Fruit fly (Drosophila melanogaster) whole organism, embryonic: ENCODE results near the gene RpL14.

Experiments
- Bteb2 ChIP-seq: fragments of 200-800 bp; sonication (Bioruptor generic); optimal IDR thresholded peaks from 2 replicates; lab custom pipeline; 2016; ENCODE audit warnings: missing biosample characterization, missing genetic modification characterization
- CG10209 ChIP-seq: fragments of 200-800 bp; sonication (Bioruptor generic); optimal IDR thresholded peaks from 3 replicates; lab custom pipeline; 2017; ENCODE audit warnings: missing biosample characterization, mild to moderate bottlenecking, missing genetic modification characterization, missing genetic modification reagents
- CG10959 ChIP-seq: fragments of 200-800 bp; sonication (Bioruptor generic); IDR thresholded peaks from 2 replicates; pipeline ENCODE4 v1.3.6; 2022; ENCODE audit warnings: missing biosample characterization, missing genetic modification characterization
- CG10979 ChIP-seq: fragments of 200-800 bp; sonication (Bioruptor generic); optimal IDR thresholded peaks from 2 replicates; lab custom pipeline; 2018; ENCODE audit warnings: missing biosample characterization, mild to moderate bottlenecking, missing genetic modification characterization, moderate library complexity
- CG12071 ChIP-seq: fragments of 200-800 bp; sonication (Bioruptor generic); optimal IDR thresholded peaks from 3 replicates; lab custom pipeline; 2018; ENCODE audit warnings: missing biosample characterization, mild to moderate bottlenecking, missing genetic modification characterization
- CG12104 ChIP-seq: fragments of 200-800 bp; sonication (Bioruptor generic); optimal IDR thresholded peaks from 3 replicates; lab custom pipeline; 2016; ENCODE audit warnings: missing biosample characterization, missing genetic modification characterization
- CG12155 ChIP-seq: fragments of 200-800 bp; sonication (Bioruptor generic); optimal IDR thresholded peaks from 3 replicates; lab custom pipeline; 2016; ENCODE audit warnings: missing biosample characterization, missing genetic modification characterization
- CG17328 ChIP-seq: fragments of 200-800 bp; sonication (Bioruptor generic); IDR thresholded peaks from 2 replicates; pipeline ENCODE4 v1.3.6; 2022; ENCODE audit warnings: missing biosample characterization, missing genetic modification characterization
- CG18011 ChIP-seq: fragments of 200-800 bp; sonication (Bioruptor generic); optimal IDR thresholded peaks from 2 replicates; lab custom pipeline; 2017; ENCODE audit warnings: missing biosample characterization, missing genetic modification characterization, mild to moderate bottlenecking, moderate library complexity, missing genotype
- CG2129 ChIP-seq: fragments of 200-800 bp; sonication (Bioruptor generic); IDR thresholded peaks from 2 replicates; pipeline ENCODE4 v1.3.6; 2022; ENCODE audit warnings: missing biosample characterization, missing genetic modification characterization; ENCODE audit not compliant: partially characterized antibody
- CG31365 ChIP-seq: fragments of 200-800 bp; sonication (Bioruptor generic); optimal IDR thresholded peaks from 2 replicates; lab custom pipeline; 2018; ENCODE audit warnings: missing biosample characterization, mild to moderate bottlenecking, missing genetic modification characterization
- CG34422 ChIP-seq: fragments of 200-800 bp; sonication (Bioruptor generic); IDR thresholded peaks from 3 replicates; pipeline ENCODE4 v1.3.6; 2022; ENCODE audit warnings: missing biosample characterization, missing genetic modification characterization
- CG6175 ChIP-seq: fragments of 200-800 bp; sonication (Bioruptor generic); IDR thresholded peaks from 3 replicates; pipeline ENCODE4 v1.3.6; 2022; ENCODE audit warnings: missing biosample characterization, missing genetic modification characterization
- CG7271 ChIP-seq: fragments of 200-800 bp; sonication (Bioruptor generic); optimal IDR thresholded peaks from 2 replicates; lab custom pipeline; 2018; ENCODE audit warnings: missing biosample characterization, mild to moderate bottlenecking, missing genetic modification characterization, moderate library complexity
- CG9215 ChIP-seq: fragments of 200-800 bp; sonication (Bioruptor generic); IDR thresholded peaks from 2 replicates; pipeline ENCODE4 v1.3.6; 2022; ENCODE audit warnings: missing biosample characterization, missing genetic modification characterization
- CG9437 ChIP-seq: fragments of 200-800 bp; sonication (Bioruptor generic); optimal IDR thresholded peaks from 2 replicates; lab custom pipeline; 2018; ENCODE audit warnings: missing biosample characterization, mild to moderate bottlenecking, missing genetic modification characterization
- Dad ChIP-seq: fragments of 200-800 bp; sonication (Bioruptor generic); optimal IDR thresholded peaks from 3 replicates; lab custom pipeline; 2016; ENCODE audit warnings: missing biosample characterization, missing genetic modification characterization
- Dfd ChIP-seq, 2 experiments: fragments of >200 bp; optimal IDR thresholded peaks; 2 replicates each; lab custom pipeline; 2017; ENCODE audit warnings: missing biosample characterization in 2 of 2, missing genetic modification characterization in 2 of 2
- Dll ChIP-seq: fragments of 200-800 bp; sonication (Bioruptor generic); IDR thresholded peaks from 4 replicates; pipeline ENCODE4 v1.3.6; 2022; ENCODE audit warnings: missing biosample characterization, missing genetic modification characterization; ENCODE audit not compliant: partially characterized antibody
- Ets97D ChIP-seq: fragments of 200-800 bp; sonication (Bioruptor generic); optimal IDR thresholded peaks from 3 replicates; lab custom pipeline; 2016; ENCODE audit warnings: missing biosample characterization, missing genetic modification characterization
- Fer2 ChIP-seq: fragments of 200-800 bp; sonication (Bioruptor generic); optimal IDR thresholded peaks from 2 replicates; lab custom pipeline; 2018; ENCODE audit warnings: missing biosample characterization, mild to moderate bottlenecking, missing genetic modification characterization, moderate library complexity
- HLH4C ChIP-seq: fragments of 200-800 bp; sonication (Bioruptor generic); IDR thresholded peaks from 3 replicates; pipeline ENCODE4 v1.3.6; 2022; ENCODE audit warnings: missing biosample characterization, missing genetic modification characterization; ENCODE audit not compliant: partially characterized antibody
- Hey ChIP-seq: fragments of 200-800 bp; sonication (Bioruptor generic); optimal IDR thresholded peaks from 3 replicates; lab custom pipeline; 2018; ENCODE audit warnings: missing biosample characterization, mild to moderate bottlenecking, missing genetic modification characterization
- MTF-1 ChIP-seq: fragments of 200-800 bp; sonication (Bioruptor generic); optimal IDR thresholded peaks from 2 replicates; lab custom pipeline; 2018; ENCODE audit warnings: missing biosample characterization, mild to moderate bottlenecking, missing genetic modification characterization, borderline replicate concordance
- Max ChIP-seq: fragments of 200-800 bp; sonication (Bioruptor generic); optimal IDR thresholded peaks from 2 replicates; lab custom pipeline; 2016; ENCODE audit warnings: missing biosample characterization, mild to moderate bottlenecking, missing genetic modification characterization
- Myb ChIP-seq: fragments of 200-800 bp; sonication (Bioruptor generic); optimal IDR thresholded peaks from 2 replicates; lab custom pipeline; 2016; ENCODE audit warnings: missing biosample characterization, missing genetic modification characterization
- Rfx ChIP-seq: fragments of 200-800 bp; sonication (Bioruptor generic); IDR thresholded peaks from 2 replicates; pipeline ENCODE4 v1.3.6; 2022; ENCODE audit warnings: missing biosample characterization, missing genetic modification characterization
- Sox100B ChIP-seq: fragments of 200-800 bp; sonication (Bioruptor generic); optimal IDR thresholded peaks from 3 replicates; lab custom pipeline; 2018; ENCODE audit warnings: missing biosample characterization, mild to moderate bottlenecking, missing genetic modification characterization
- Stat92E ChIP-seq, 3 experiments: fragments of >200 bp in 2 of 3; fragments of 200-800 bp in 1 of 3; sonication (Bioruptor generic) in 1 of 3; optimal IDR thresholded peaks; 2 replicates each; lab custom pipeline; 2017 to 2019; ENCODE audit warnings: missing biosample characterization in 3 of 3, missing genetic modification characterization in 3 of 3, mild to moderate bottlenecking in 1 of 3, moderate library complexity in 1 of 3
- abd-A ChIP-seq: fragments of 200-800 bp; sonication (Bioruptor generic); optimal IDR thresholded peaks from 3 replicates; lab custom pipeline; 2019; ENCODE audit warnings: missing biosample characterization, mild to moderate bottlenecking, missing genetic modification characterization, moderate library complexity
- bbx ChIP-seq: fragments of 200-800 bp; sonication (Bioruptor generic); IDR thresholded peaks from 2 replicates; pipeline ENCODE4 v1.3.6; 2022; ENCODE audit warnings: missing biosample characterization, missing genetic modification characterization; ENCODE audit not compliant: partially characterized antibody
- chinmo ChIP-seq: fragments of 200-800 bp; sonication (Bioruptor generic); IDR thresholded peaks from 4 replicates; pipeline ENCODE4 v1.3.6; 2022; ENCODE audit warnings: missing biosample characterization, missing genetic modification characterization; ENCODE audit not compliant: partially characterized antibody
- ci ChIP-seq: fragments of 200-800 bp; sonication (Bioruptor generic); IDR thresholded peaks from 3 replicates; pipeline ENCODE4 v1.3.6; 2022; ENCODE audit warnings: missing biosample characterization, missing genetic modification characterization
- crc ChIP-seq: fragments of 200-800 bp; sonication (Bioruptor generic); optimal IDR thresholded peaks from 2 replicates; lab custom pipeline; 2016; ENCODE audit warnings: missing biosample characterization, missing genetic modification characterization
- fd3F ChIP-seq: fragments of 200-800 bp; sonication (Bioruptor generic); optimal IDR thresholded peaks from 2 replicates; lab custom pipeline; 2018; ENCODE audit warnings: missing biosample characterization, mild to moderate bottlenecking, missing genetic modification characterization, moderate library complexity
- hth ChIP-seq: fragments of >200 bp; optimal IDR thresholded peaks from 2 replicates; lab custom pipeline; 2017; ENCODE audit warnings: inconsistent platforms
- ind ChIP-seq: fragments of 200-800 bp; sonication (Bioruptor generic); optimal IDR thresholded peaks from 3 replicates; lab custom pipeline; 2016; ENCODE audit warnings: missing biosample characterization, missing genetic modification characterization
- jigr1 ChIP-seq: fragments of 200-800 bp; sonication (Bioruptor generic); IDR thresholded peaks from 3 replicates; pipeline ENCODE4 v1.3.6; 2022; ENCODE audit warnings: missing biosample characterization, missing genetic modification characterization
- nerfin-1 ChIP-seq: fragments of 200-800 bp; sonication (Bioruptor generic); optimal IDR thresholded peaks from 3 replicates; lab custom pipeline; 2019; ENCODE audit warnings: missing biosample characterization, mild to moderate bottlenecking, missing genetic modification characterization, moderate library complexity
- nom ChIP-seq: fragments of 200-800 bp; sonication (Bioruptor generic); optimal IDR thresholded peaks from 2 replicates; lab custom pipeline; 2017; ENCODE audit warnings: missing biosample characterization, missing genetic modification characterization, mild to moderate bottlenecking, moderate library complexity, missing genetic modification reagents
- phol ChIP-seq: fragments of 200-800 bp; sonication (Bioruptor generic); optimal IDR thresholded peaks from 3 replicates; lab custom pipeline; 2018; ENCODE audit warnings: missing biosample characterization, mild to moderate bottlenecking, missing genetic modification characterization, moderate library complexity
- schlank ChIP-seq: fragments of 200-800 bp; sonication (Bioruptor generic); optimal IDR thresholded peaks from 2 replicates; lab custom pipeline; 2018; ENCODE audit warnings: missing biosample characterization, mild to moderate bottlenecking, missing genetic modification characterization
- tin ChIP-seq: fragments of 200-800 bp; sonication (Bioruptor generic); optimal IDR thresholded peaks from 3 replicates; lab custom pipeline; 2016; ENCODE audit warnings: missing biosample characterization, missing genetic modification characterization
- tup ChIP-seq: fragments of 200-800 bp; sonication (Bioruptor generic); optimal IDR thresholded peaks from 2 replicates; lab custom pipeline; 2016; ENCODE audit warnings: missing biosample characterization, mild to moderate bottlenecking, missing genetic modification characterization, moderate library complexity
- wek ChIP-seq: fragments of 200-800 bp; sonication (Bioruptor generic); optimal IDR thresholded peaks from 3 replicates; lab custom pipeline; 2018; ENCODE audit warnings: missing biosample characterization, mild to moderate bottlenecking, missing genetic modification characterization, moderate library complexity
- zf30C ChIP-seq: fragments of 200-800 bp; sonication (Bioruptor generic); optimal IDR thresholded peaks from 3 replicates; lab custom pipeline; 2018; ENCODE audit warnings: missing biosample characterization, mild to moderate bottlenecking, missing genetic modification characterization
- zfh2 ChIP-seq: fragments of 200-800 bp; sonication (Bioruptor generic); optimal IDR thresholded peaks from 2 replicates; lab custom pipeline; 2016; ENCODE audit warnings: missing biosample characterization, missing genetic modification characterization

Gene RpL14

DNA sequence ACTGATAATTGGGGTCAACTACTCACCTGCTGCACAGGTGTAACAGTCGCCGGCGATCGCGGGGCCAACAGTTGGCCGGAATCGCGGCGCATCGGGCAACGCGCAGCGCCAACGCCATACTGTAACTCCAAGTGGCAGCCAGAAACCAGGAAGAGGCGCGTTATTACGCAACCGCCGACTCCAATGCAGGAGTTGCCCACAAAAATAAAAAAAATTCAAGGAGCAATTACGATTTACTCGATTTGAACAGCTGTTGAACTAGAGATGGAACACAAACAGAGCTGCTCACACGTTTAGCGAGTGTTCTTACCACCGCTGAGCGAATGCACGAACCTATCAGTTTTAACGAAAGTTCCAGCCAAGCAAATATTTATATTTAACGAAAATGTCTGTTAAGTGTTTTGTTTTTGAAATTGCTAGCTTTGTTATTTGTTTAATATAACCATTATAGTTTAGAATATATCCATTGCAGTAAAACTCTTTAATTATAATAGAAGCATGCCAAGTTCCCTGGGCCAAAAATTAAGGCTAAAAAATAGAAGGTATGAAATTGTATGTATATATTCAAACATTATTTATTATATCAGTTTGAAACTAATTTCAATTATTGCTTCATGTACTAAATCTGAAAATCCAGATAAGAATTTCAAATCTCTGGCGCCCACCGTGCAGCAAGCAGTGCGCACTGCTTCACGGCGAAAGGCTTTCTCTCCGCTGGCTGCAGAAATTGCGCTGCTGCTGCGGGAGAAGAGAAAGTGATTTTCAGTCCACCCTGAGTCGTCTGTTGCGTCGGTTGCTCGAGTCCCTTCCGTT is 3.3 kb downstream of the RpL14 start, which contains the start of the genes CG5989 and CG6282 (continued):
- TF ChIP-seq CG12104 (no peak), CG10959 (GFP tag; lab: Robert Waterston, UW) (no peak; the same call in 1 of the 2 replicates), CG9215 (GFP tag; lab: Robert Waterston, UW) (no peak), crc (GFP tag; lab: Kevin White, UChicago) (no peak), Stat92E (GFP tag; optimal IDR thresholded peaks at IDR 0.05; lab: Kevin White, UChicago) (peak in 1 of 3 experiments; percentile 49), CG7271 (tag; lab: Kevin White, UChicago) (no peak), CG12071 (GFP tag; lab: Kevin White, UChicago) (peak; percentile 15), CG34422 (GFP tag; lab: Robert Waterston, UW) (peak; percentile 51; the same call in 1 of the 3 replicates), nom (GFP tag; lab: Kevin White, UChicago) (no peak), CG12155 (no peak), Fer2 (no peak), MTF-1 (GFP tag; lab: Kevin White, UChicago) (no peak), CG17328 (peak; percentile 65), ci (GFP tag; lab: Robert Waterston, UW) (peak; percentile 35; the same call in 2 of the 3 replicates), CG10209 (peak; percentile 28), CG2129 (peak; percentile 23; the same call in 1 of the 2 replicates), schlank (tag; lab: Kevin White, UChicago) (no peak), zfh2 (GFP tag; lab: Kevin White, UChicago) (no peak), CG18011 (GFP tag; lab: Kevin White, UChicago) (no peak), Myb (GFP tag; lab: Kevin White, UChicago) (peak; percentile 71), jigr1 (no peak), nerfin-1 (no peak), Dad (GFP tag; lab: Kevin White, UChicago) (no peak), hth (lab: Kevin White, UChicago) (no peak), zf30C (GFP tag; lab: Kevin White, UChicago) (no peak), Max (GFP tag; lab: Kevin White, UChicago) (peak; percentile 52), CG6175 (no peak), Dfd (GFP tag; optimal IDR thresholded peaks at IDR 0.05; lab: Kevin White, UChicago) (no peak), abd-A (tag; lab: Kevin White, UChicago) (no peak), phol (tag; lab: Kevin White, UChicago) (peak; percentile 30), tin (GFP tag; lab: Kevin White, UChicago) (no peak), CG9437 (GFP tag; lab: Kevin White, UChicago) (peak; percentile 11), fd3F (peak; percentile 19), CG31365 (tag; lab: Kevin White, UChicago) (peak; percentile 96), Ets97D (GFP tag; lab: Kevin White, UChicago) (peak; percentile 79), bbx (GFP tag; lab: Robert Waterston, UW) (no peak), wek (GFP tag; lab: Kevin White, UChicago) (no peak), Rfx (GFP tag; lab: Robert Waterston, UW) (peak; percentile 53), Dll (GFP tag; lab: Robert Waterston, UW) (peak; percentile 70; the same call in 3 of the 4 replicates), Bteb2 (GFP tag; lab: Kevin White, UChicago) (no peak), ind (GFP tag; lab: Kevin White, UChicago) (no peak), CG10979 (tag; lab: Kevin White, UChicago) (peak; percentile 45), Sox100B (GFP tag; lab: Kevin White, UChicago) (no peak), chinmo (GFP tag; lab: Robert Waterston, UW) (0 out of 4 replicates have a peak, but pooled peaks have one; percentile 37), tup (no peak), Hey (tag; lab: Kevin White, UChicago) (no peak), HLH4C (GFP tag; lab: Robert Waterston, UW) (peak; percentile 37; the same call in 2 of the 3 replicates)
